Fruit fly (Drosophila melanogaster) whole organism, embryonic: ENCODE measurements around the gene cindr.

Experiments used
- BEAF-32 ChIP-seq: fragments of 200-800 bp; sonication (Bioruptor generic); optimal IDR thresholded peaks from 3 replicates; lab custom pipeline; 2017; ENCODE audit warnings: missing biosample characterization, missing genetic modification characterization, mild to moderate bottlenecking, moderate library complexity, missing genetic modification reagents
- CG10366 ChIP-seq: fragments of 200-800 bp; sonication (Bioruptor generic); IDR thresholded peaks from 2 replicates; pipeline ENCODE4 v1.3.6; 2022; ENCODE audit warnings: missing biosample characterization, missing genetic modification characterization
- CG12071 ChIP-seq: fragments of 200-800 bp; sonication (Bioruptor generic); optimal IDR thresholded peaks from 3 replicates; lab custom pipeline; 2018; ENCODE audit warnings: missing biosample characterization, mild to moderate bottlenecking, missing genetic modification characterization
- CG15011 ChIP-seq: fragments of 200-800 bp; sonication (Bioruptor generic); optimal IDR thresholded peaks from 3 replicates; lab custom pipeline; 2018; ENCODE audit warnings: missing biosample characterization, mild to moderate bottlenecking, missing genetic modification characterization
- CG15269 ChIP-seq: fragments of 200-800 bp; sonication (Bioruptor generic); optimal IDR thresholded peaks from 2 replicates; lab custom pipeline; 2018; ENCODE audit warnings: missing biosample characterization, mild to moderate bottlenecking, missing genetic modification characterization, moderate library complexity
- CG17385 ChIP-seq: fragments of 200-800 bp; sonication (Bioruptor generic); optimal IDR thresholded peaks from 3 replicates; lab custom pipeline; 2018; ENCODE audit warnings: missing biosample characterization, mild to moderate bottlenecking, missing genetic modification characterization
- CG17612 ChIP-seq: fragments of 200-800 bp; sonication (Bioruptor generic); IDR thresholded peaks from 2 replicates; pipeline ENCODE4 v1.3.6; 2022; ENCODE audit warnings: missing biosample characterization, missing genetic modification characterization
- CG18262 ChIP-seq: fragments of 200-800 bp; optimal IDR thresholded peaks from 3 replicates; lab custom pipeline; 2019; ENCODE audit warnings: missing biosample characterization, mild to moderate bottlenecking, missing genetic modification characterization, moderate library complexity
- CG1832 ChIP-seq: fragments of 200-800 bp; sonication (Bioruptor generic); optimal IDR thresholded peaks from 2 replicates; lab custom pipeline; 2017; ENCODE audit warnings: missing biosample characterization, mild to moderate bottlenecking, missing genetic modification characterization, inconsistent platforms
- CG2129 ChIP-seq: fragments of 200-800 bp; sonication (Bioruptor generic); IDR thresholded peaks from 2 replicates; pipeline ENCODE4 v1.3.6; 2022; ENCODE audit warnings: missing biosample characterization, missing genetic modification characterization; ENCODE audit not compliant: partially characterized antibody
- CG30403 ChIP-seq: fragments of 200-800 bp; sonication (Bioruptor generic); optimal IDR thresholded peaks from 3 replicates; lab custom pipeline; 2016; ENCODE audit warnings: missing biosample characterization, missing genetic modification characterization
- CG6254 ChIP-seq: fragments of 200-800 bp; sonication (Bioruptor generic); optimal IDR thresholded peaks from 3 replicates; lab custom pipeline; 2017; ENCODE audit warnings: mild to moderate bottlenecking, missing biosample characterization, missing genetic modification reagents, missing genetic modification characterization
- CG7786 ChIP-seq: fragments of 200-800 bp; sonication (Bioruptor generic); optimal IDR thresholded peaks from 2 replicates; lab custom pipeline; 2016; ENCODE audit warnings: missing biosample characterization, missing genetic modification characterization
- Dbx ChIP-seq: fragments of 200-800 bp; sonication (Bioruptor generic); IDR thresholded peaks from 3 replicates; pipeline ENCODE4 v1.3.6; 2022; ENCODE audit warnings: missing biosample characterization, missing genetic modification characterization
- Dref ChIP-seq: fragments of 200-800 bp; sonication (Bioruptor generic); IDR thresholded peaks from 2 replicates; pipeline ENCODE4 v1.3.6; 2022; ENCODE audit warnings: missing biosample characterization, missing genetic modification characterization
- Drgx ChIP-seq: fragments of 200-800 bp; sonication (Bioruptor generic); IDR thresholded peaks from 2 replicates; pipeline ENCODE4 v1.3.6; 2022; ENCODE audit warnings: missing biosample characterization, missing genetic modification characterization
- ERR ChIP-seq: fragments of 200-800 bp; sonication (Bioruptor generic); optimal IDR thresholded peaks from 2 replicates; lab custom pipeline; 2016; ENCODE audit warnings: missing biosample characterization, missing genetic modification characterization
- Ets65A ChIP-seq: fragments of 200-800 bp; sonication (Bioruptor generic); peaks from one replicate; lab custom pipeline; 2016; ENCODE audit warnings: missing biosample characterization, missing genetic modification characterization
- Fer1 ChIP-seq: fragments of 200-800 bp; sonication (Bioruptor generic); optimal IDR thresholded peaks from 2 replicates; lab custom pipeline; 2017; ENCODE audit warnings: missing biosample characterization, mild to moderate bottlenecking, missing genetic modification characterization
- Fer3 ChIP-seq: fragments of 200-800 bp; sonication (Bioruptor generic); optimal IDR thresholded peaks from 2 replicates; lab custom pipeline; 2018; ENCODE audit warnings: missing biosample characterization, mild to moderate bottlenecking, missing genetic modification characterization, moderate library complexity
- HLH4C ChIP-seq: fragments of 200-800 bp; sonication (Bioruptor generic); IDR thresholded peaks from 3 replicates; pipeline ENCODE4 v1.3.6; 2022; ENCODE audit warnings: missing biosample characterization, missing genetic modification characterization; ENCODE audit not compliant: partially characterized antibody
- Lim3 ChIP-seq: fragments of 200-800 bp; sonication (Bioruptor generic); IDR thresholded peaks from 2 replicates; pipeline ENCODE4 v1.3.6; 2022; ENCODE audit warnings: missing biosample characterization, missing genetic modification characterization
- Mad ChIP-seq: fragments of 200-800 bp; sonication (Bioruptor generic); optimal IDR thresholded peaks from 2 replicates; lab custom pipeline; 2016; ENCODE audit warnings: missing biosample characterization, missing genetic modification characterization
- Med ChIP-seq: fragments of 200-800 bp; sonication (Bioruptor generic); peaks from one replicate; lab custom pipeline; 2016; ENCODE audit warnings: missing biosample characterization, missing genetic modification characterization, mild to moderate bottlenecking, inconsistent platforms, moderate library complexity
- NfI ChIP-seq: fragments of 200-800 bp; sonication (Bioruptor generic); optimal IDR thresholded peaks from 3 replicates; lab custom pipeline; 2018; ENCODE audit warnings: missing biosample characterization, mild to moderate bottlenecking, missing genetic modification characterization, moderate library complexity
- PHDP ChIP-seq: fragments of 200-800 bp; sonication (Bioruptor generic); optimal IDR thresholded peaks from 3 replicates; lab custom pipeline; 2018; ENCODE audit warnings: missing biosample characterization, mild to moderate bottlenecking, missing genetic modification characterization, moderate library complexity
- Pdp1 ChIP-seq, 2 experiments: fragments of 200-800 bp; sonication (Bioruptor generic); optimal IDR thresholded peaks; 3 replicates each; lab custom pipeline; 2016; ENCODE audit warnings: missing biosample characterization in 2 of 2, missing genetic modification characterization in 2 of 2, mild to moderate bottlenecking in 1 of 2, moderate library complexity in 1 of 2
- Ravus ChIP-seq: fragments of 200-800 bp; sonication (Bioruptor generic); IDR thresholded peaks from 2 replicates; pipeline ENCODE4 v1.3.6; 2022; ENCODE audit warnings: missing biosample characterization, missing genetic modification characterization
- Sox100B ChIP-seq: fragments of 200-800 bp; sonication (Bioruptor generic); optimal IDR thresholded peaks from 3 replicates; lab custom pipeline; 2018; ENCODE audit warnings: missing biosample characterization, mild to moderate bottlenecking, missing genetic modification characterization
- TFAM ChIP-seq: fragments of 200-800 bp; sonication (Bioruptor generic); optimal IDR thresholded peaks from 2 replicates; lab custom pipeline; 2017; ENCODE audit warnings: missing biosample characterization, missing genetic modification characterization, inconsistent platforms
- cas ChIP-seq: fragments of 200-800 bp; sonication (Bioruptor generic); IDR thresholded peaks from 2 replicates; pipeline ENCODE4 v1.3.6; 2022; ENCODE audit warnings: missing biosample characterization, missing genetic modification characterization
- dan ChIP-seq: fragments of 200-800 bp; sonication (Bioruptor generic); IDR thresholded peaks from 2 replicates; pipeline ENCODE4 v1.3.6; 2022; ENCODE audit warnings: missing biosample characterization, missing genetic modification characterization
- fd64A ChIP-seq: fragments of 200-800 bp; sonication (Bioruptor generic); optimal IDR thresholded peaks from 3 replicates; lab custom pipeline; 2018; ENCODE audit warnings: missing biosample characterization, mild to moderate bottlenecking, missing genetic modification characterization
- fd96Cb ChIP-seq: fragments of 200-800 bp; sonication (Bioruptor generic); optimal IDR thresholded peaks from 2 replicates; lab custom pipeline; 2018; ENCODE audit warnings: missing biosample characterization, mild to moderate bottlenecking, missing genetic modification characterization, moderate library complexity
- fu2 ChIP-seq: fragments of 200-800 bp; sonication (Bioruptor generic); optimal IDR thresholded peaks from 2 replicates; lab custom pipeline; 2016; ENCODE audit warnings: missing biosample characterization, missing genetic modification characterization
- gro ChIP-seq: fragments of 200-800 bp; sonication (Bioruptor generic); optimal IDR thresholded peaks from 2 replicates; lab custom pipeline; 2016; ENCODE audit warnings: missing biosample characterization, missing genetic modification characterization
- insv ChIP-seq, 2 experiments: fragments of 200-800 bp; sonication (Bioruptor generic); optimal IDR thresholded peaks; 3 replicates each; lab custom pipeline; 2016 to 2018; ENCODE audit warnings: missing biosample characterization in 2 of 2, missing genetic modification characterization in 2 of 2
- knrl ChIP-seq: fragments of 200-800 bp; sonication (Bioruptor generic); IDR thresholded peaks from 3 replicates; pipeline ENCODE4 v1.3.6; 2022; ENCODE audit warnings: missing biosample characterization, missing genetic modification characterization; ENCODE audit not compliant: partially characterized antibody
- lola ChIP-seq, 3 experiments: fragments of >200 bp in 2 of 3; fragments of 200-800 bp in 1 of 3; sonication (Bioruptor generic) in 1 of 3; optimal IDR thresholded peaks; 2 replicates each; lab custom pipeline; 2017 to 2019; ENCODE audit warnings: missing biosample characterization in 3 of 3, missing genetic modification characterization in 3 of 3, mild to moderate bottlenecking in 1 of 3, moderate library complexity in 1 of 3
- lov ChIP-seq, 2 experiments: fragments of 200-800 bp in 1 of 2; fragments of >200 bp in 1 of 2; sonication (Bioruptor generic) in 1 of 2; IDR thresholded peaks in 1 of 2; optimal IDR thresholded peaks in 1 of 2; 2 replicates in 1 of 2; 3 replicates in 1 of 2; pipeline versions ENCODE4 v1.3.6 to Lab custom; 2017 to 2022; ENCODE audit warnings: missing biosample characterization in 1 of 2, missing genetic modification characterization in 1 of 2
- mam ChIP-seq: fragments of 200-800 bp; sonication (Bioruptor generic); optimal IDR thresholded peaks from 3 replicates; lab custom pipeline; 2016; ENCODE audit warnings: missing biosample characterization, missing genetic modification characterization
- pb ChIP-seq: fragments of 200-800 bp; sonication (Bioruptor generic); optimal IDR thresholded peaks from 3 replicates; lab custom pipeline; 2016; ENCODE audit warnings: missing biosample characterization, missing genetic modification characterization
- psq ChIP-seq: fragments of 200-800 bp; sonication (Bioruptor generic); optimal IDR thresholded peaks from 2 replicates; lab custom pipeline; 2017; ENCODE audit warnings: missing biosample characterization, missing genetic modification characterization
- rib ChIP-seq: fragments of 200-800 bp; sonication (Bioruptor generic); IDR thresholded peaks from 2 replicates; pipeline ENCODE4 v1.3.6; 2022; ENCODE audit warnings: missing biosample characterization, missing genetic modification characterization
- schlank ChIP-seq: fragments of 200-800 bp; sonication (Bioruptor generic); optimal IDR thresholded peaks from 2 replicates; lab custom pipeline; 2018; ENCODE audit warnings: missing biosample characterization, mild to moderate bottlenecking, missing genetic modification characterization
- so ChIP-seq: fragments of 200-800 bp; sonication (Bioruptor generic); IDR thresholded peaks from 3 replicates; pipeline ENCODE4 v1.3.6; 2022; ENCODE audit warnings: missing biosample characterization, missing genetic modification characterization
- ssp ChIP-seq: fragments of 200-800 bp; sonication (Bioruptor generic); IDR thresholded peaks from 2 replicates; pipeline ENCODE4 v1.3.6; 2022; ENCODE audit warnings: missing biosample characterization, missing genetic modification characterization
- toy ChIP-seq: fragments of 200-800 bp; sonication (Bioruptor generic); IDR thresholded peaks from 2 replicates; pipeline ENCODE4 v1.3.6; 2022; ENCODE audit warnings: missing biosample characterization, missing genetic modification characterization
- trh ChIP-seq: fragments of 200-800 bp; sonication (Bioruptor generic); optimal IDR thresholded peaks from 2 replicates; lab custom pipeline; 2016; ENCODE audit warnings: missing biosample characterization, missing genetic modification characterization
- wek ChIP-seq: fragments of 200-800 bp; sonication (Bioruptor generic); optimal IDR thresholded peaks from 3 replicates; lab custom pipeline; 2018; ENCODE audit warnings: missing biosample characterization, mild to moderate bottlenecking, missing genetic modification characterization, moderate library complexity
- yki ChIP-seq: fragments of >200 bp; optimal IDR thresholded peaks from 3 replicates; lab custom pipeline; 2018

Gene cindr

dm6 chr3R:30766922-30767504, 41.4 kb upstream of the cindr start (continued):
- TF ChIP-seq CG12071 (GFP tag; lab: Kevin White, UChicago) = peak; percentile 41
- no peak for TF ChIP-seq fd96Cb
- TF ChIP-seq psq (GFP tag; lab: Kevin White, UChicago) = no peak
- TF ChIP-seq Lim3 (GFP tag; lab: Robert Waterston, UW) = no peak
- no peak for TF ChIP-seq Dbx (GFP tag; lab: Robert Waterston, UW)
- TF ChIP-seq CG2129 (GFP tag; lab: Robert Waterston, UW) = no peak
- TF ChIP-seq Mad (GFP tag; lab: Kevin White, UChicago) = no peak
- TF ChIP-seq yki (lab: Kevin White, UChicago) = no peak
- TF ChIP-seq Fer1 = no peak
- TF ChIP-seq Sox100B = no peak
- no peak for TF ChIP-seq rib (GFP tag; lab: Robert Waterston, UW)
- no peak for TF ChIP-seq schlank
- no peak for TF ChIP-seq CG15011 (GFP tag; lab: Kevin White, UChicago)
- TF ChIP-seq HLH4C = no peak
- TF ChIP-seq gro (GFP tag; lab: Kevin White, UChicago) = no peak
- no peak for TF ChIP-seq Pdp1 (GFP tag; optimal IDR thresholded peaks at IDR 0.05; lab: Kevin White, UChicago)
- TF ChIP-seq BEAF-32 (GFP tag; lab: Kevin White, UChicago) = no peak
- no peak for TF ChIP-seq knrl
- TF ChIP-seq ERR = no peak
- TF ChIP-seq CG10366 (GFP tag; lab: Robert Waterston, UW) = no peak
- TF ChIP-seq insv (GFP tag; optimal IDR thresholded peaks at IDR 0.05; lab: Kevin White, UChicago) = no peak
- TF ChIP-seq trh (GFP tag; lab: Kevin White, UChicago) = no peak
- TF ChIP-seq Fer3 (tag; lab: Kevin White, UChicago) = no peak
- TF ChIP-seq CG6254 (GFP tag; lab: Kevin White, UChicago) = no peak
- TF ChIP-seq CG18262 = peak; percentile 15
- TF ChIP-seq CG17612 (GFP tag; lab: Robert Waterston, UW) = no peak
- TF ChIP-seq Drgx (GFP tag; lab: Robert Waterston, UW) = no peak
- no peak for TF ChIP-seq CG30403
- TF ChIP-seq fd64A (GFP tag; lab: Kevin White, UChicago) = peak; percentile 50
- peak; percentile 18 for TF ChIP-seq CG7786 (GFP tag; lab: Kevin White, UChicago)
- no peak for TF ChIP-seq CG1832 (GFP tag; lab: Kevin White, UChicago)
- peak in 1 of 3 experiments; percentile 18 for TF ChIP-seq lola (GFP tag; optimal IDR thresholded peaks at IDR 0.05; lab: Kevin White, UChicago)
- TF ChIP-seq so (GFP tag; lab: Robert Waterston, UW) = no peak
- no peak for TF ChIP-seq Dref (GFP tag; lab: Robert Waterston, UW)
- TF ChIP-seq PHDP (tag; lab: Kevin White, UChicago) = no peak
- TF ChIP-seq lov (optimal IDR thresholded peaks at IDR 0.05; lab: Kevin White, UChicago) = no peak
- TF ChIP-seq lov (GFP tag; IDR thresholded peaks at IDR 0.05; lab: Robert Waterston, UW) = no peak
- peak; percentile 65 for TF ChIP-seq Med (GFP tag; lab: Kevin White, UChicago)
- TF ChIP-seq toy (GFP tag; lab: Robert Waterston, UW) = no peak
- TF ChIP-seq dan (GFP tag; lab: Robert Waterston, UW) = no peak
- no peak for TF ChIP-seq mam
- no peak for TF ChIP-seq pb (GFP tag; lab: Kevin White, UChicago)
- no peak for TF ChIP-seq Ets65A
- TF ChIP-seq fu2 (GFP tag; lab: Kevin White, UChicago) = no peak
- no peak for TF ChIP-seq CG15269 (tag; lab: Kevin White, UChicago)
- no peak for TF ChIP-seq CG17385 (GFP tag; lab: Kevin White, UChicago)
- TF ChIP-seq wek (GFP tag; lab: Kevin White, UChicago) = peak; percentile 79
- no peak for TF ChIP-seq ssp (GFP tag; lab: Robert Waterston, UW)
- TF ChIP-seq NfI (GFP tag; lab: Kevin White, UChicago) = no peak
- no peak for TF ChIP-seq cas (GFP tag; lab: Robert Waterston, UW)
- TF ChIP-seq TFAM (GFP tag; lab: Kevin White, UChicago) = no peak
- no peak for TF ChIP-seq Ravus (GFP tag; lab: Robert Waterston, UW)
